Worm (Caenorhabditis elegans) whole organism, L3 larva: ENCODE results near the gene clec-148.

ENCODE experiments used
- R02D3.7 ChIP-seq: fragments of 150-350 bp; optimal IDR thresholded peaks from 2 replicates; lab custom pipeline; 2014; ENCODE audit warnings: missing biosample characterization, missing genetic modification characterization
- aly-2 ChIP-seq: fragments of 150-350 bp; optimal IDR thresholded peaks from 2 replicates; lab custom pipeline; 2014; ENCODE audit warnings: missing biosample characterization, missing genetic modification characterization
- ama-1 ChIP-seq: fragments of 150-350 bp; optimal IDR thresholded peaks from 2 replicates; lab custom pipeline; 2018
- ceh-28 ChIP-seq: fragments of 150-350 bp; optimal IDR thresholded peaks from 2 replicates; lab custom pipeline; 2014; ENCODE audit warnings: missing biosample characterization, missing genetic modification reagents, missing genetic modification characterization
- ceh-9 ChIP-seq: sonication (generic microtip); optimal IDR thresholded peaks from 2 replicates; lab custom pipeline; 2018; ENCODE audit warnings: missing biosample characterization, missing genetic modification characterization
- daf-12 ChIP-seq: fragments of 150-350 bp; optimal IDR thresholded peaks from 2 replicates; lab custom pipeline; 2014; ENCODE audit warnings: missing biosample characterization, missing genetic modification reagents, missing genetic modification characterization
- egl-5 ChIP-seq: fragments of 150-350 bp; optimal IDR thresholded peaks from 2 replicates; lab custom pipeline; 2017; ENCODE audit warnings: missing biosample characterization, missing genetic modification reagents, missing genetic modification characterization, inconsistent platforms
- elt-1 ChIP-seq: fragments of 150-350 bp; optimal IDR thresholded peaks from 2 replicates; lab custom pipeline; 2014; ENCODE audit warnings: missing biosample characterization, missing genetic modification characterization
- elt-2 ChIP-seq: sonication (generic microtip); optimal IDR thresholded peaks from 2 replicates; lab custom pipeline; 2016; ENCODE audit warnings: missing genetic modification reagents, mild to moderate bottlenecking, missing genetic modification characterization, missing compliant biosample characterization
- elt-3 ChIP-seq, 3 experiments: fragments of 150-350 bp in 1 of 3; sonication (generic microtip) in 2 of 3; optimal IDR thresholded peaks; 2 replicates in 2 of 3; 4 replicates in 1 of 3; lab custom pipeline; 2014 to 2017; ENCODE audit warnings: missing biosample characterization in 3 of 3, missing genetic modification characterization in 3 of 3
- eor-1 ChIP-seq, 2 experiments: fragments of 150-350 bp; optimal IDR thresholded peaks; 2 replicates each; lab custom pipeline; 2014 to 2018; ENCODE audit warnings: missing biosample characterization in 2 of 2, missing genetic modification characterization in 2 of 2
- fkh-10 ChIP-seq: sonication (generic microtip); optimal IDR thresholded peaks from 2 replicates; lab custom pipeline; 2017; ENCODE audit warnings: missing biosample characterization, missing genetic modification reagents, missing genetic modification characterization
- fkh-2 ChIP-seq: fragments of 150-350 bp; optimal IDR thresholded peaks from 2 replicates; lab custom pipeline; 2014; ENCODE audit warnings: missing biosample characterization, missing genetic modification reagents, missing genetic modification characterization
- lsy-12 ChIP-seq: sonication (generic microtip); optimal IDR thresholded peaks from 2 replicates; lab custom pipeline; 2016; ENCODE audit warnings: mild to moderate bottlenecking, missing genetic modification characterization, missing compliant biosample characterization
- mml-1 ChIP-seq: fragments of 150-350 bp; sonication (generic microtip); optimal IDR thresholded peaks from 3 replicates; lab custom pipeline; 2014; ENCODE audit warnings: missing biosample characterization, missing genetic modification characterization
- nfya-1 ChIP-seq: sonication (generic microtip); optimal IDR thresholded peaks from 2 replicates; lab custom pipeline; 2017; ENCODE audit warnings: missing genetic modification characterization, mild to moderate bottlenecking, missing compliant biosample characterization, antibody characterized with exemption, moderate library complexity; ENCODE audit not compliant: insufficient read depth
- nhr-11 ChIP-seq: fragments of 150-350 bp; optimal IDR thresholded peaks from 2 replicates; lab custom pipeline; 2014; ENCODE audit warnings: missing biosample characterization, missing genetic modification characterization
- nhr-12 ChIP-seq: fragments of 150-350 bp; optimal IDR thresholded peaks from 2 replicates; lab custom pipeline; 2014; ENCODE audit warnings: missing biosample characterization, missing genetic modification characterization
- nhr-23 ChIP-seq: fragments of 150-350 bp; optimal IDR thresholded peaks from 2 replicates; lab custom pipeline; 2014; ENCODE audit warnings: missing biosample characterization, missing genetic modification reagents, missing genetic modification characterization
- nhr-237 ChIP-seq: fragments of 150-350 bp; optimal IDR thresholded peaks from 2 replicates; lab custom pipeline; 2014; ENCODE audit warnings: missing biosample characterization, missing genetic modification characterization
- nhr-25 ChIP-seq: sonication (generic microtip); optimal IDR thresholded peaks from 2 replicates; lab custom pipeline; 2017; ENCODE audit warnings: missing biosample characterization, missing genetic modification characterization
- nhr-28 ChIP-seq: fragments of 150-350 bp; optimal IDR thresholded peaks from 2 replicates; lab custom pipeline; 2014; ENCODE audit warnings: missing biosample characterization, missing genetic modification characterization
- nhr-43 ChIP-seq: sonication (generic microtip); optimal IDR thresholded peaks from 2 replicates; lab custom pipeline; 2016; ENCODE audit warnings: mild to moderate bottlenecking, missing genetic modification characterization, missing compliant biosample characterization; ENCODE audit not compliant: poor library complexity, severe bottlenecking
- nhr-67 ChIP-seq: fragments of 150-350 bp; optimal IDR thresholded peaks from 2 replicates; lab custom pipeline; 2014; ENCODE audit warnings: missing biosample characterization, missing genetic modification characterization
- nhr-76 ChIP-seq: fragments of 150-350 bp; sonication (generic microtip); optimal IDR thresholded peaks from 5 replicates; lab custom pipeline; 2014; ENCODE audit warnings: missing biosample characterization, missing genetic modification characterization
- pha-4 ChIP-seq: fragments of 150-350 bp; optimal IDR thresholded peaks from 2 replicates; lab custom pipeline; 2014; ENCODE audit warnings: missing biosample characterization, missing genetic modification reagents, missing genetic modification characterization
- pqm-1 ChIP-seq: fragments of 150-350 bp; optimal IDR thresholded peaks from 2 replicates; lab custom pipeline; 2017; ENCODE audit warnings: missing biosample characterization, missing genetic modification characterization, inconsistent platforms
- sea-2 ChIP-seq: fragments of 150-350 bp; sonication (generic microtip); optimal IDR thresholded peaks from 4 replicates; lab custom pipeline; 2014; ENCODE audit warnings: missing biosample characterization, missing genetic modification reagents, missing genetic modification characterization
- skn-1 ChIP-seq: fragments of 150-350 bp; optimal IDR thresholded peaks from 2 replicates; lab custom pipeline; 2014; ENCODE audit warnings: missing biosample characterization, missing genetic modification characterization
- snpc-4 ChIP-seq: fragments of 150-350 bp; optimal IDR thresholded peaks from 2 replicates; lab custom pipeline; 2014; ENCODE audit warnings: missing biosample characterization, missing genetic modification characterization
- unc-62 ChIP-seq: fragments of 150-350 bp; sonication (generic microtip); optimal IDR thresholded peaks from 4 replicates; lab custom pipeline; 2014; ENCODE audit warnings: missing biosample characterization, missing genetic modification reagents, missing genetic modification characterization
- ztf-4 ChIP-seq: fragments of 150-350 bp; optimal IDR thresholded peaks from 2 replicates; lab custom pipeline; 2014; ENCODE audit warnings: missing biosample characterization, missing genetic modification characterization

The clec-148 gene

DNA sequence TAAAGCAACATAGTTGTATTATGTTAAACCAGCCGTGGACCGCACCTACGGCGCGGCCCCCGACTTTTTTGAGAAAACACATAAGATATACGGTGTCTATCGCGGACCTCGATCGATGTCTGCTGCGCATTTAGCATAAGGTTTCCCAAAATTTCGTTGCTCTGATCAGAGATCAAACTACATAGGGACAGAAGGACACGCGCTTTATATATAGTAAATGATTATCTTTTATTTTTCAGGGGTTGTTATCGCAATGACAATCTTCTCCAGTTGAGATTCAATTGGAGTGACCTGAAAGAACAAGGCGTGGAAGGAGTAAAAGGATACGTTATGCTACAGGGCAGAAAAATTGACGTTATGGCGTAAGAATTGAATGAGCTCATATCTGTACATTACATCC is 10.3 kb upstream of the clec-148 start:
- TF ChIP-seq elt-2 (tag; lab: Kevin White, UChicago), result peak; percentile 19
- TF ChIP-seq, all 47 proteins: peak for 1; not testable (repeated sequence) for 46

DNA sequence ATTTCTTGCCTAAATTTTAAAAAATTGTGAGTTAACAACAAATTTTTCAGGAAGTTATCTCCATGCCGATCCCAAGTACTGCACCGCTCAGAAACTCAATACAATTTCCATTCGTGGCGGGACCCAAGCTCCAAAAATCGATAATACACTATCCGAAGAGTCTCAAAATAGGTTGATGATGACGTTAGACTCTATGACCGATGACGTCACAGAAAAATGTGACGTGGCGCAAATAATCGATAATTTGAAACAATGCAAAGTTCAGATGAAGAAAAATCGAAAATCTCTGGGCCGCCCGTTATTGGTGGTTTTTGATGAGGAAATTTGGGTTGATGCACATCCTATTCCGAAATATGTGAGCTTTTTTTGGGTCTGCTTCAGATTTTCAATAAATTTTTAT is 8.7 kb upstream of the clec-148 start:
- TF ChIP-seq ceh-28, result peak; percentile 49
- no peak for TF ChIP-seq aly-2 (tag; lab: Kevin White, UChicago)

DNA sequence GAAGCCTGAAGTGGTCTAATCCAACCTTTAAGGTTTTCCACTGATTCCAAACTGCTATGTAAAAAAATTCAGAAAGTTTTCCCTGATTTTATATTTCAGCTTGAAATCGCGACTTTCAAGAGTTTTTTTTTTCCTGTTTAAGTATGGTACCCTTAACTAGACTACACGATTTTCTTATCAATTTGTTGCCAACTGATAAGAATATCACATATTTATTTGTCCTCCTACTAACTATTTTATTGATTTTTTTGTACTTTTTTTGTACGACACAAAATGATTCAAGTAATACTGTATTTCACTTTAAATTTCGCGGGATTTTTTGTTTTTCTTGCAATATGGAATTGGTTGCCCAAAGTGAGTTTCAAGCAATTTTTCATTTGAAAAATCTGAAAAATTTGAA is 7.4 kb upstream of the clec-148 start:
- no peak for TF ChIP-seq nhr-11
- no peak for TF ChIP-seq nhr-67 (tag; lab: Kevin White, UChicago)
- no peak for TF ChIP-seq nhr-12
- no peak for TF ChIP-seq daf-12 (tag; lab: Kevin White, UChicago)
- TF ChIP-seq nhr-43 (tag; lab: Kevin White, UChicago), result no peak
- TF ChIP-seq pqm-1 (tag; lab: Kevin White, UChicago), result peak; percentile 52
- no peak for TF ChIP-seq lsy-12 (tag; lab: Kevin White, UChicago)
- TF ChIP-seq elt-2 (tag; lab: Kevin White, UChicago), result peak; percentile 66
- no peak for TF ChIP-seq ztf-4 (tag; lab: Kevin White, UChicago)
- TF ChIP-seq unc-62 (GFP tag; lab: Kevin White, UChicago), result no peak
- TF ChIP-seq, all 47 proteins: peak for 2

DNA sequence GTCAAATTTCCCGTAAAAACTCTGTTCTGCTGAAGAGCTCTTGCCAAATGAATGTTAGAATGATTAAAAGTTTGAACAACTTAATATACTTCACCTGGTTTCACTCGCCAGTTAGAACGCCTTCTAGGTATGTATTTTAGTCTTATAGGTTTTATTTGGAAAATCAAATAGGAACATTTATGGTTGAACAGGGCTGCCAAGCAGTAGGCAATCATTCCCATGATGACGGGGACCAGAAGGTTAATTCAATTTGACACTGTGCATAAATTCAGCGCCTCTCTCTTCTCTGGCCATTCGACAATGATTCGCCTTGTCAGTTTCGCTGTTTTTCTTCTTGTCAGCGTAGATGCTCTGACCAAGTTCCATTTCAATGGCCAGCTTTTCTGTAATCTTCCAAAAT is 6.4 kb upstream of the clec-148 start, which contains the start of gene F40G9.15:
Gene F40G9.15 (plus strand): TSS at position 301 of the 400 bp plus-strand sequence.
- TF ChIP-seq fkh-2 (tag; lab: Kevin White, UChicago) (no peak), nhr-76 (no peak), pqm-1 (tag; lab: Kevin White, UChicago) (no peak), skn-1 (tag; lab: Kevin White, UChicago) (no peak), ama-1 (lab: Kevin White, UChicago) (no peak), sea-2 (no peak), nhr-67 (tag; lab: Kevin White, UChicago) (no peak), unc-62 (GFP tag; lab: Kevin White, UChicago) (no peak), snpc-4 (tag; lab: Kevin White, UChicago) (no peak), ceh-9 (tag; lab: Kevin White, UChicago) (no peak), nhr-237 (no peak), mml-1 (tag; lab: Kevin White, UChicago) (no peak), nhr-28 (tag; lab: Kevin White, UChicago) (no peak), elt-2 (tag; lab: Kevin White, UChicago) (no peak), nhr-11 (no peak), ceh-28 (no peak), nfya-1 (no peak)

DNA sequence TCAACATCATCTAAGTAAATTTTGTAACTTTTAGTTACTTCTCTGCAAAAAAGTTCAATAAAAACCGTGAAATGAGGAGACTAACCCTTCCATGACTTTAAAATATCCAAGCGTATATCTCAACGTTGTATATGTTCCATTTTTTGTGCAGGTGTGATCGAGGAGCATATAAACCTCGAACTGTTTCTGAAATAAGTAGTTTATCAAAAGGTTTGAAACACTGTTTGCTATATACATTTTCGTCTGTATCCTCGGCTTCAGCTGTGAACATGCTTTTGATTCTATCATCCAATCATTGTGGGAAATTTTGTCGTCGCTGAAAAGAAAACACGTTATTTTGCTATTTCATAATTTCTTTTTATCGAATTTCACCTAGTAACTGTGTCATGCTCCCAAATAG is 5.3 kb upstream of the clec-148 start, which contains the start of gene F40G9.5:
Gene F40G9.5 (plus strand): TSS at position 301 of the 400 bp plus-strand sequence.
- TF ChIP-seq elt-3 (tag; optimal IDR thresholded peaks at IDR 0.05; lab: Kevin White, UChicago), result no peak
- no peak for TF ChIP-seq ztf-4 (tag; lab: Kevin White, UChicago)
- TF ChIP-seq sea-2, result no peak
- no peak for TF ChIP-seq fkh-10 (GFP tag; lab: Kevin White, UChicago)
- TF ChIP-seq pqm-1 (tag; lab: Kevin White, UChicago), result no peak
- no peak for TF ChIP-seq elt-2 (tag; lab: Kevin White, UChicago)
- no peak for TF ChIP-seq nhr-76
- no peak for TF ChIP-seq pha-4

DNA sequence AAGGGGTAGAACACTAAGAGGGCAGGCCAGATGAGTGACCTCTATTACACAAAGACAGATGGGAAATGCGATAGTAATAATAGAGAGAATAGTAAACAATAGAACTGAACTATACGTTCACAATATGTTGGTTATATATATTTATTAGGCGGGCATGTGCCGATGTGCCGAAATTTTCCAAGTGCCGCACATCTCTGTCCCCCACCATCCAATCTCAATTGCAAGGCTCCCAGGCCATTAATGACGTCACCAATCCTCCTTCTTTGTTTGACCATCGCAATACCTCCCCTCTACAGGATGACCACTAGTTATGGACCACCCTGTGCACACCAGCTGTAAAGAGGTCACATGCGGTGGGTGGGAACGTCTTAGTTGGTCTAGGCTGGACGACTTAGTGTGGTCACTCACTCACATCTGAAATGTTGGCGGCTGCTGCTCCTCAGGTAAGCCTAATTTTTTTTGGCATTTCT is 3.5 kb upstream of the clec-148 start, which contains the start of gene F40G9.6:
Gene F40G9.6 (plus strand): TSS at position 420 of the 470 bp plus-strand sequence.
- TF ChIP-seq egl-5 (tag; lab: Kevin White, UChicago) (no peak), eor-1 (tag; optimal IDR thresholded peaks at IDR 0.05; lab: Kevin White, UChicago) (no peak), ceh-9 (tag; lab: Kevin White, UChicago) (no peak), nhr-23 (tag; lab: Kevin White, UChicago) (no peak), nhr-237 (no peak), elt-1 (no peak), daf-12 (tag; lab: Kevin White, UChicago) (no peak), nhr-25 (tag; lab: Kevin White, UChicago) (no peak), sea-2 (no peak), ama-1 (lab: Kevin White, UChicago) (no peak), nhr-28 (tag; lab: Kevin White, UChicago) (no peak), R02D3.7 (tag; lab: Kevin White, UChicago) (no peak), nhr-12 (no peak), ztf-4 (tag; lab: Kevin White, UChicago) (no peak), nhr-76 (no peak), fkh-2 (tag; lab: Kevin White, UChicago) (no peak)
- TF ChIP-seq, all 47 proteins: peak for 0
